Worm (Caenorhabditis elegans): ENCODE measurements around the gene R07B1.7.

- no peak for TF ChIP-seq unc-62 (GFP tag; optimal IDR thresholded peaks at IDR 0.05 in 1 of 2)
- TF ChIP-seq unc-62 (tag; optimal IDR thresholded peaks at IDR 0.05), result no peak
- TF ChIP-seq snpc-4 (tag; optimal IDR thresholded peaks at IDR 0.05), result no peak
- no peak for TF ChIP-seq nhr-76 (tag; optimal IDR thresholded peaks at IDR 0.05)
- TF ChIP-seq dpl-1 (GFP tag; optimal IDR thresholded peaks at IDR 0.05), result no peak
- no peak for TF ChIP-seq pqm-1 (tag; optimal IDR thresholded peaks at IDR 0.05)
- TF ChIP-seq pha-4 (GFP tag; IDR thresholded peaks at IDR 0.05), result no peak
- no peak for TF ChIP-seq pha-4 (tag; optimal IDR thresholded peaks at IDR 0.05)
- TF ChIP-seq nhr-11 (tag; optimal IDR thresholded peaks at IDR 0.05), result no peak
- no peak for TF ChIP-seq hmg-1.1 (GFP tag; IDR thresholded peaks at IDR 0.05)
These were observed 21.9 kb upstream of the R07B1.7 start, which contains the start of gene vab-15 for ce11 chrX:9846975-9847374.
